Worm (Caenorhabditis elegans) whole organism, L1 larva: ENCODE measurements around the gene ehs-1.
A peak's percentile ranks its signal among the peaks of the same experiment; 100 is the strongest.

Experiments used
- C16A3.4 ChIP-seq: fragments of 150-350 bp; optimal IDR thresholded peaks from 2 replicates; lab custom pipeline; 2014; ENCODE audit warnings: missing biosample characterization, missing genetic modification characterization
- Y116A8C.19 ChIP-seq: sonication (generic microtip); optimal IDR thresholded peaks from 2 replicates; lab custom pipeline; 2016; ENCODE audit warnings: missing compliant biosample characterization, missing genetic modification characterization, borderline replicate concordance
- alr-1 ChIP-seq: fragments of 200-800 bp; sonication (Bioruptor generic); optimal IDR thresholded peaks from 2 replicates; lab custom pipeline; 2018; ENCODE audit warnings: borderline replicate concordance, mild to moderate bottlenecking, missing genetic modification characterization, missing compliant biosample characterization
- ama-1 ChIP-seq: fragments of 150-350 bp; optimal IDR thresholded peaks from 2 replicates; lab custom pipeline; 2014
- ceh-88 ChIP-seq: fragments of 200-800 bp; sonication (Bioruptor generic); IDR thresholded peaks from 2 replicates; pipeline ENCODE4 v1.3.6; 2022; ENCODE audit warnings: missing genetic modification characterization, missing compliant biosample characterization
- dpl-1 ChIP-seq, 3 experiments: fragments of 150-350 bp in 2 of 3; sonication (generic microtip) in 1 of 3; optimal IDR thresholded peaks; 2 replicates each; lab custom pipeline; 2014 to 2017; ENCODE audit warnings: missing biosample characterization in 3 of 3, missing genetic modification characterization in 3 of 3, missing genetic modification reagents in 3 of 3
- dsc-1 ChIP-seq: sonication (generic microtip); optimal IDR thresholded peaks from 2 replicates; lab custom pipeline; 2016; ENCODE audit warnings: mild to moderate bottlenecking, missing genetic modification characterization, missing compliant biosample characterization
- efl-1 ChIP-seq, 4 experiments: fragments of 150-350 bp; optimal IDR thresholded peaks in 3 of 4; peaks in 1 of 4; 1 replicate in 1 of 4; 2 replicates in 3 of 4; lab custom pipeline; 2014; ENCODE audit warnings: missing biosample characterization in 2 of 4, missing genetic modification characterization in 2 of 4, missing genetic modification reagents in 2 of 4
- egl-13 ChIP-seq: sonication (generic microtip); optimal IDR thresholded peaks from 2 replicates; lab custom pipeline; 2016; ENCODE audit warnings: missing genotype, missing genetic modification reagents, missing genetic modification characterization, missing compliant biosample characterization
- egl-27 ChIP-seq, 2 experiments: fragments of 150-350 bp in 1 of 2; sonication (generic microtip); optimal IDR thresholded peaks; 3 replicates each; lab custom pipeline; 2017 to 2018; ENCODE audit warnings: missing biosample characterization in 2 of 2, missing genetic modification characterization in 2 of 2, missing genetic modification reagents in 2 of 2
- elt-2 ChIP-seq: sonication (generic microtip); optimal IDR thresholded peaks from 2 replicates; lab custom pipeline; 2016; ENCODE audit warnings: missing genetic modification characterization, mild to moderate bottlenecking, inconsistent platforms, missing compliant biosample characterization, missing genetic modification reagents
- elt-3 ChIP-seq, 6 experiments: fragments of 150-350 bp in 1 of 6; sonication (generic microtip); optimal IDR thresholded peaks; 2 replicates each; lab custom pipeline; 2017 to 2018; ENCODE audit warnings: missing biosample characterization in 6 of 6, missing genetic modification characterization in 6 of 6, inconsistent platforms in 1 of 6
- fos-1 ChIP-seq: fragments of 150-350 bp; optimal IDR thresholded peaks from 2 replicates; lab custom pipeline; 2014; ENCODE audit warnings: missing biosample characterization, missing genetic modification characterization
- hpl-2 ChIP-seq: fragments of 150-350 bp; optimal IDR thresholded peaks from 2 replicates; lab custom pipeline; 2014; ENCODE audit warnings: missing biosample characterization, missing genetic modification reagents, missing genetic modification characterization
- irx-1 ChIP-seq: sonication (generic microtip); optimal IDR thresholded peaks from 2 replicates; lab custom pipeline; 2016; ENCODE audit warnings: missing genetic modification characterization, missing compliant biosample characterization
- lin-14 ChIP-seq: fragments of 200-800 bp; sonication (Bioruptor generic); optimal IDR thresholded peaks from 2 replicates; lab custom pipeline; 2018; ENCODE audit warnings: mild to moderate bottlenecking, missing genetic modification characterization, moderate library complexity, missing compliant biosample characterization
- lin-39 ChIP-seq: fragments of 150-350 bp; optimal IDR thresholded peaks from 2 replicates; lab custom pipeline; 2014; ENCODE audit warnings: missing biosample characterization, missing genetic modification reagents, missing genetic modification characterization
- lsy-2 ChIP-seq, 2 experiments: fragments of 150-350 bp; optimal IDR thresholded peaks; 2 replicates each; lab custom pipeline; 2014; ENCODE audit warnings: missing biosample characterization in 2 of 2, missing genetic modification characterization in 2 of 2
- nhr-19 ChIP-seq: fragments of 200-800 bp; sonication (Bioruptor generic); conservative IDR thresholded peaks from 2 replicates; pipeline ENCODE4 v1.3.6; 2022; ENCODE audit warnings: missing genetic modification characterization, missing compliant biosample characterization
- nhr-237 ChIP-seq: fragments of 150-350 bp; optimal IDR thresholded peaks from 2 replicates; lab custom pipeline; 2014; ENCODE audit warnings: missing biosample characterization, missing genetic modification characterization
- nhr-28 ChIP-seq: fragments of 150-350 bp; optimal IDR thresholded peaks from 2 replicates; lab custom pipeline; 2014; ENCODE audit warnings: missing biosample characterization, missing genetic modification characterization
- nhr-85 ChIP-seq: sonication (generic microtip); peaks from one replicate; lab custom pipeline; 2016; ENCODE audit warnings: missing genetic modification characterization, inconsistent platforms, missing compliant biosample characterization
- pqm-1 ChIP-seq: sonication (generic microtip); optimal IDR thresholded peaks from 3 replicates; lab custom pipeline; 2017; ENCODE audit warnings: missing biosample characterization, missing genetic modification characterization
- sup-37 ChIP-seq: fragments of 200-800 bp; sonication (Bioruptor generic); optimal IDR thresholded peaks from 2 replicates; lab custom pipeline; 2018; ENCODE audit warnings: mild to moderate bottlenecking, missing genetic modification characterization, missing compliant biosample characterization
- unc-62 ChIP-seq: fragments of 150-350 bp; optimal IDR thresholded peaks from 2 replicates; lab custom pipeline; 2014; ENCODE audit warnings: missing biosample characterization, missing genetic modification reagents, missing genetic modification characterization
- unc-98 ChIP-seq: fragments of 200-800 bp; sonication (Bioruptor generic); IDR thresholded peaks from 2 replicates; pipeline ENCODE4 v1.3.6; 2022; ENCODE audit warnings: missing genetic modification characterization, missing compliant biosample characterization
- vab-15 ChIP-seq: sonication (generic microtip); optimal IDR thresholded peaks from 2 replicates; lab custom pipeline; 2017; ENCODE audit warnings: missing genotype, mild to moderate bottlenecking, missing genetic modification characterization, missing compliant biosample characterization
- zag-1 ChIP-seq: fragments of 150-350 bp; optimal IDR thresholded peaks from 2 replicates; lab custom pipeline; 2014; ENCODE audit warnings: missing biosample characterization, missing genetic modification characterization
- zip-4 ChIP-seq: fragments of 200-800 bp; sonication (Bioruptor generic); optimal IDR thresholded peaks from 2 replicates; lab custom pipeline; 2018; ENCODE audit warnings: mild to moderate bottlenecking, missing genetic modification characterization, moderate library complexity, missing compliant biosample characterization
- ztf-11 ChIP-seq, 2 experiments: sonication (generic microtip); optimal IDR thresholded peaks; 2 replicates each; lab custom pipeline; 2016 to 2017; ENCODE audit warnings: missing genetic modification characterization in 2 of 2, missing biosample characterization in 1 of 2, missing compliant biosample characterization in 1 of 2

Gene ehs-1

DNA sequence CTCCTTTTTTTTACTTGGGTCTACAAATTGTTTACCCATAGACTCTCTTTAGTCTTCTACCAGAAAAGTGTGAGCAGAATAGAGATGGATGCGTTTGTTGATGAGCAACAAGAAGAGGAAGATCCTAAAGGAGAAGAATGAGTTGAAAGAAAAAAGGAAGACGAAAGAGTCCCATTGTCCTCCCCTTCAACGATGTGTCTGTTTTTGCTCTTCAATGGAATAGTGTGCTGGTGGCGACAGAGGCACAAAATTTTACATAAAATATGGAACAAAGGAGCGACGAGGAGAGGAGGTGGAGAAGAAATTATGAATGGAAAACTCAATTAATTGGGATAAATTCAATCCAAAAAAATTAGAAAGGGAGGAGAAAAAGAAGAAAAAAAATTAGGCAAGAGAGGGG lies 40.1 kb downstream of the ehs-1 start:
- peak; percentile 49 for TF ChIP-seq lin-14 (GFP tag; lab: Kevin White, UChicago)
- TF ChIP-seq unc-62 (GFP tag; lab: Kevin White, UChicago): no peak
- TF ChIP-seq, all 84 proteins: peak for 1

DNA sequence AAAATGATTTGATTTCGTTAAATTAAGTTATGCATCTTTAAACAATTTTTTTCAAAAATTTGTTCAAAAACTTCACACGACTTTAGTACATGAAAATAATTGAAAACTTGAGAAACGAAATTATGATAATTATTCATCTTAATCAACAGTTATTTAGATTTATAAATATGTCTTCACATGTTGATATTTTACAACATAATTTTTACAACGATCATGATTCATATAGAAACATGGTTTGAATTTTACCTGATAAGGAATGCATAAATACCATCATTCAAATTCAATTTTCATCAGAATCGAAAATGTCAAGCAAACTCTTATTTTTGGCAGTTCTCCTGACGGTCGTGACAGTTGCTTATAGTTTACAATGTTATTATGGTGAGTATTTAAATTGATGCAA lies 43.4 kb downstream of the ehs-1 start, which contains the start of gene tag-234:
Gene tag-234 (plus strand): TSS at position 301 of the 400 bp plus-strand sequence.
- TF ChIP-seq elt-2 (tag; lab: Kevin White, UChicago): peak; percentile 2
- no peak for TF ChIP-seq fos-1 (tag; lab: Kevin White, UChicago)
- no peak for TF ChIP-seq dsc-1
- no peak for TF ChIP-seq Y116A8C.19 (tag; lab: Kevin White, UChicago)
- TF ChIP-seq nhr-237 (tag; lab: Kevin White, UChicago): no peak
- no peak for TF ChIP-seq lin-14 (GFP tag; lab: Kevin White, UChicago)
- TF ChIP-seq unc-98 (GFP tag; lab: Robert Waterston, UW): no peak

DNA sequence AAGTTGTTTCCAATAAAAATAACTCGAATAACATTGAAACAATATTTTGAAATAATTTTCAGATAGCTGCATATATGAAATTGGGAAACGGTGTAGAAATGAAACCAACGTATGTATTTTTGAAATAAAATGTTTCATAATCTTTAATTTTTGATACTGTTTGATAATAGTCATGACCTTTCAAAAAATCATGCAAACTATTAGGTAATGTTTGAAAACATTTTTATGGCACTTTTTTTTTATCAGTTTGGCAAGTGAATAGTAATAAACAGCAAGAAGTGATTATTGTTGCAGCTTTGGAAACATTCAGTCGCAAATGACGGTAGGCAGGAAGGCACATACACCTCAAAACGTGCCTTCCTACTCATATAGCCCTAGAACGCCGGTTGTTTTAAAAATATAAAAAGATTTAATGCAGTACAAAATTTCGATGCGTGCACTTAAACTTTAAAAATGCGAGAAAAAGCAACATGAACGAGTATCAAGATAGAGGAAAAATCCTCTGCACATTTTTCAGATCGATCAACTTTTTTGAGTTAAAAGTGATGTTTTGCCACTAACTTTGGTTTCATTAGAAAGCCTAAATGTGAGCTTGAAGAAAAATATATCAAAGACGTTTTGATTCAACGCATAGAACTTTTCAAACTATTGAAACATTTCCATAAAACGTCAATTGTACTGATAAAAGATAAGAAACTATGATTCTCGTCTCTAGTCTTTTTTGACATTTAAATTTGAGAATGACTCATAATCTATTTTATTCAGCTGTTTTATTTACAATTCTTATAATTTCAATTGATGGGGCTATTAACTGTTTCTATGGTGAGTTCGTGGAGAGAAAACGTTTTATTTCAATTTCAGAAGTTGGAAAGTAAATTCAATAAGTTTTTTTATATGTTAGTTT lies 45.1 kb downstream of the ehs-1 start, which contains the start of gene F55C12.19:
Gene F55C12.19 (plus strand): TSS at position 735 of the 904 bp plus-strand sequence.
- TF ChIP-seq efl-1 (optimal IDR thresholded peaks at IDR 0.05; lab: Kevin White, UChicago) (no peak), efl-1 (GFP tag; optimal IDR thresholded peaks at IDR 0.05 in 1 of 2; lab: Kevin White, UChicago) (no peak), elt-2 (tag; lab: Kevin White, UChicago) (peak; percentile 47)

DNA sequence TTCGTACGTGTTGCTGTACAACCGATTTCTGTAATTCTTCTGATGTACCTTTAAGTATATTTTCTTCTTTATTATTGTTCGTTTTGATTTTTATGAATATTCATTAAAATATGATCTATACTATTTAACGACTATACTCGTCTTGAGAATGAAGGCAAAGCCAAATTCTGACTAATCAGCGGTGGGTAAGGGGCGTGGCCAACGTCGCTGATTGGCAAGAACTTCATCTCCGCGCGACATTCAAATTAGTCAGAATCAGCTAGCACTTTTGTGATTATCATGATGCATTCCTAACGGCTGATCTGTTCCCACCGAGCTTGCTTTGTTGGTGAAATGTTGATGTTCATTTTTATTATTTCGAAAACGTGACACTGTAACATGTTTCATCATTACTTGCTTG lies 46.4 kb downstream of the ehs-1 start:
- TF ChIP-seq alr-1 (tag; lab: Kevin White, UChicago) (no peak), dpl-1 (GFP tag; optimal IDR thresholded peaks at IDR 0.05; lab: Kevin White, UChicago) (peak in 1 of 3 experiments; percentile 20), efl-1 (optimal IDR thresholded peaks at IDR 0.05; lab: Kevin White, UChicago) (no peak), efl-1 (GFP tag; optimal IDR thresholded peaks at IDR 0.05 in 1 of 2; lab: Kevin White, UChicago) (peak in 1 of 2 experiments; percentile 40)

DNA sequence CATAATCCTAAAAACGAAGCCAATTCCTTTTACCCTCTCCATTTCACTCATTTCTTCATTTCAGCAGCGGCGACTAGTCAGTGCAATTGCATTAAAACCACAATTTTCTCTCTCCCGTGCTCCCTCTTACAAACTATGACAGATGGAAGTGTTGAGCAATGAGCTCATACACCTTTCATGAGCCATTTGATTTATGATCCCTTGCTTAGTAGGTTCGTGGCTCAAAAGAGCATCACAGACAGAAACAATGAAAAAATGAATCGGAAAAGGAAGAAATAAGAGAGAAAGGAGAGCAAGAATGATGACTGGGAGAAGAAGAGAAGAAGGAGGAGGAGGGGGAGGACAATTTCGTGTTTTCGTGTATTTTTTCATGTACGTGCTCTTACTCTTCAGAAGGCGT lies 51.0 kb downstream of the ehs-1 start:
- no peak for TF ChIP-seq zag-1 (tag; lab: Kevin White, UChicago)
- TF ChIP-seq egl-13 (tag; lab: Kevin White, UChicago): no peak
- no peak for TF ChIP-seq ama-1 (lab: Kevin White, UChicago)
- no peak for TF ChIP-seq C16A3.4 (tag; lab: Kevin White, UChicago)
- TF ChIP-seq vab-15: no peak
- TF ChIP-seq egl-27 (tag; optimal IDR thresholded peaks at IDR 0.05; lab: Kevin White, UChicago): no peak
- peak; percentile 39 for TF ChIP-seq nhr-85
- TF ChIP-seq lin-14 (GFP tag; lab: Kevin White, UChicago): peak; percentile 48
- no peak for TF ChIP-seq zip-4 (GFP tag; lab: Kevin White, UChicago)
- TF ChIP-seq nhr-237 (tag; lab: Kevin White, UChicago): no peak
- TF ChIP-seq unc-62 (GFP tag; lab: Kevin White, UChicago): no peak
- TF ChIP-seq sup-37 (GFP tag; lab: Kevin White, UChicago): no peak
- TF ChIP-seq nhr-28 (tag; lab: Kevin White, UChicago): no peak
- TF ChIP-seq lsy-2 (tag; optimal IDR thresholded peaks at IDR 0.05; lab: Kevin White, UChicago): peak in 1 of 2 experiments; percentile 15
- no peak for TF ChIP-seq nhr-19 (GFP tag; lab: Robert Waterston, UW)
- TF ChIP-seq irx-1: no peak
- no peak for TF ChIP-seq lin-39 (tag; lab: Kevin White, UChicago)
- no peak for TF ChIP-seq ztf-11 (tag; optimal IDR thresholded peaks at IDR 0.05; lab: Kevin White, UChicago)
- no peak for TF ChIP-seq hpl-2
- TF ChIP-seq pqm-1: no peak
- TF ChIP-seq ceh-88 (GFP tag; lab: Robert Waterston, UW): no peak
- TF ChIP-seq elt-2 (tag; lab: Kevin White, UChicago): no peak
- peak; percentile 48 for TF ChIP-seq dsc-1
- TF ChIP-seq elt-3 (tag; optimal IDR thresholded peaks at IDR 0.05; lab: Kevin White, UChicago): no peak
